Worm (Caenorhabditis elegans) whole organism, L4/young adult: ENCODE measurements around the gene chil-16.

Experiments used
- W03F9.2 ChIP-seq: fragments of 150-350 bp; optimal IDR thresholded peaks from 2 replicates; lab custom pipeline; 2014; ENCODE audit warnings: missing biosample characterization, missing genetic modification characterization
- dao-5 ChIP-seq: sonication (generic microtip); optimal IDR thresholded peaks from 2 replicates; lab custom pipeline; 2016; ENCODE audit warnings: missing genotype, missing genetic modification characterization, moderate library complexity, missing compliant biosample characterization
- him-1 ChIP-seq: sonication (generic microtip); optimal IDR thresholded peaks from 2 replicates; lab custom pipeline; 2016; ENCODE audit warnings: missing genotype, missing genetic modification reagents, missing genetic modification characterization, missing compliant biosample characterization

DNA sequence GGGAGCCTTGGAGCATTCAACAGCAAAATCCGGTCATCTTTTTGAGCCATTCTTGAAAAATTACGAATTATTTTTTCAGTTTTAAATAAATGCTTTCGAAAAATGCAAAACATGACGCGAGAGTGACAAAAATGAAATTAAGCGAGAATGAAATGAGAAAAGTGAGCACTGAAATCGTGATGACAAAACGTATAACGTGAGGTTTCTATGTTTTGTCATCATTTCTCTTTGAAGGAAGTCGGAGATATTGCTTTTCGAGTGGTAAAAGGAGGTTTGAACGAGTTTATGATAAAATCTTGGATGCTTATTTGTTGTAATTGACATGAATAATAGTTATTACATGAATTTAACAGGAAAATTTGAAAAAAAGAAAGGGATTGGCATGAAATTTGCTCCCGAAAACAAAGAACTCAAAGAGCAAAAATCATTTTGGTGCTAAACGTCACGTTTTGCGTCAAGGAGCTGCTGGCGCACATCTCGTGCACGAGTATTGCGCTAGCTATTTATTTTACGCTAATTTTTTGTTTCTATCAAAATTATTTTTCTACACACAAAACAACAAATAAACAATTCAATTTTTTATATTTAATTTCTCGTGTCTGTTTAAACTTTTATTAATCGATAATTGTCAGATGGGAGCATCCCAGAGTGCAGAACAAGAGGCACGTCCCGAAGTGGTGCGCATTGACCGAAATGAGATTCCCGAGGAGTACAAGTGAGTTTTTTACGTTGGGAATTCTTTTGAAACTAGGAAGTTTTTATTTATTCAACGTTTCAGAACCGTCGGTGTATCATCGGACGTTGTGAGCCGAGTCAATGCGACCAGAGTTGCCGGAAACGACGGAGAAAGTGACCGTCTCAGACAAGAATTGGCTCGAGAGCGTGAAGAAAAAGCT, 25.1 kb downstream of the chil-16 start, which contains the start of the genes gss-1 and chch-3:
- no peak for TF ChIP-seq him-1 (tag; lab: Kevin White, UChicago)
- peak; percentile 81 for TF ChIP-seq W03F9.2 (tag; lab: Kevin White, UChicago)
- TF ChIP-seq dao-5: no peak
